Fruit fly (Drosophila melanogaster): ENCODE data around the gene D19B.

- no peak for TF ChIP-seq CG33017 (tag; optimal IDR thresholded peaks at IDR 0.05)
- no peak for TF ChIP-seq cic (GFP tag; optimal IDR thresholded peaks at IDR 0.05)
- TF ChIP-seq ovo (GFP tag; optimal IDR thresholded peaks at IDR 0.05): no peak
- no peak for TF ChIP-seq CG5204 (GFP tag; optimal IDR thresholded peaks at IDR 0.05)
- no peak for TF ChIP-seq Mnt (GFP tag; optimal IDR thresholded peaks at IDR 0.05)
- no peak for TF ChIP-seq CG14711 (tag; optimal IDR thresholded peaks at IDR 0.05)
- TF ChIP-seq Crg-1 (GFP tag; optimal IDR thresholded peaks at IDR 0.05): no peak
- no peak for TF ChIP-seq CG12768 (GFP tag; optimal IDR thresholded peaks at IDR 0.05)
Measured at dm6 chr3L:6160514-6160913, 24.2 kb downstream of the D19B start, which contains the start of gene Cpr65Az.
